Fruit fly (Drosophila melanogaster) whole organism, embryonic: ENCODE measurements around the gene CG13062.

ENCODE experiments used
- Dp ChIP-seq: fragments of 200-800 bp; sonication (Bioruptor generic); optimal IDR thresholded peaks from 2 replicates; lab custom pipeline; 2018; ENCODE audit warnings: missing biosample characterization, mild to moderate bottlenecking, missing genetic modification characterization, moderate library complexity
- nom ChIP-seq: fragments of 200-800 bp; sonication (Bioruptor generic); optimal IDR thresholded peaks from 2 replicates; lab custom pipeline; 2017; ENCODE audit warnings: missing biosample characterization, missing genetic modification characterization, mild to moderate bottlenecking, moderate library complexity, missing genetic modification reagents

dm6 chr3L:16357187-16357728, 43.2 kb downstream of the CG13062 start:
- TF ChIP-seq Dp (GFP tag; lab: Kevin White, UChicago), result no peak
- TF ChIP-seq nom (GFP tag; lab: Kevin White, UChicago), result no peak
